Worm (Caenorhabditis elegans) whole organism, mixed stage, embryonic: ENCODE data around the gene cfz-2.
"Not testable (repeated sequence)": the region's sequence is repeated elsewhere in the genome, so short reads cannot be mapped to it uniquely, and the experiment has no call there.

Experiments used
- M03D4.4 ChIP-seq: sonication (generic microtip); optimal IDR thresholded peaks from 2 replicates; lab custom pipeline; 2017; ENCODE audit warnings: mild to moderate bottlenecking, missing genetic modification characterization, missing compliant biosample characterization
- bed-3 ChIP-seq: fragments of 200-800 bp; sonication (Bioruptor generic); optimal IDR thresholded peaks from 3 replicates; lab custom pipeline; 2018; ENCODE audit warnings: mild to moderate bottlenecking, missing genetic modification characterization, moderate library complexity, missing compliant biosample characterization
- blmp-1 ChIP-seq: fragments of 150-350 bp; optimal IDR thresholded peaks from 2 replicates; lab custom pipeline; 2014; ENCODE audit warnings: missing biosample characterization, missing genetic modification characterization
- ceh-39 ChIP-seq: fragments of 150-350 bp; optimal IDR thresholded peaks from 2 replicates; lab custom pipeline; 2014; ENCODE audit warnings: missing biosample characterization, missing genetic modification characterization
- ceh-83 ChIP-seq: fragments of 200-800 bp; sonication (Bioruptor generic); optimal IDR thresholded peaks from 2 replicates; lab custom pipeline; 2018; ENCODE audit warnings: mild to moderate bottlenecking, missing genetic modification characterization, missing compliant biosample characterization
- ces-1 ChIP-seq: fragments of 150-350 bp; optimal IDR thresholded peaks from 2 replicates; lab custom pipeline; 2014; ENCODE audit warnings: missing biosample characterization, missing genetic modification reagents, missing genetic modification characterization
- cnd-1 ChIP-seq: fragments of 200-800 bp; sonication (Bioruptor generic); optimal IDR thresholded peaks from 2 replicates; lab custom pipeline; 2018; ENCODE audit warnings: mild to moderate bottlenecking, missing genetic modification characterization, missing compliant biosample characterization
- drap-1 ChIP-seq: fragments of 200-800 bp; sonication (Bioruptor generic); optimal IDR thresholded peaks from 3 replicates; lab custom pipeline; 2018; ENCODE audit warnings: mild to moderate bottlenecking, missing genetic modification characterization, missing compliant biosample characterization
- elt-1 ChIP-seq: sonication (generic microtip); optimal IDR thresholded peaks from 2 replicates; lab custom pipeline; 2017; ENCODE audit warnings: missing genetic modification characterization, mild to moderate bottlenecking, missing compliant biosample characterization, antibody characterized with exemption, moderate library complexity, borderline replicate concordance; ENCODE audit not compliant: insufficient read depth
- elt-3 ChIP-seq: fragments of 150-350 bp; optimal IDR thresholded peaks from 2 replicates; lab custom pipeline; 2014; ENCODE audit warnings: missing biosample characterization, missing genetic modification characterization
- flh-1 ChIP-seq: fragments of 200-800 bp; sonication (Bioruptor generic); optimal IDR thresholded peaks from 2 replicates; lab custom pipeline; 2018; ENCODE audit warnings: mild to moderate bottlenecking, missing genetic modification characterization, moderate library complexity, missing compliant biosample characterization
- ham-2 ChIP-seq: fragments of 200-800 bp; sonication (Bioruptor generic); optimal IDR thresholded peaks from 2 replicates; lab custom pipeline; 2018; ENCODE audit warnings: mild to moderate bottlenecking, missing genetic modification characterization, missing compliant biosample characterization
- hlh-1 ChIP-seq: fragments of 150-350 bp; optimal IDR thresholded peaks from 2 replicates; lab custom pipeline; 2014; ENCODE audit warnings: missing biosample characterization, missing genetic modification reagents, missing genetic modification characterization
- lin-13 ChIP-seq: fragments of 150-350 bp; optimal IDR thresholded peaks from 2 replicates; lab custom pipeline; 2014; ENCODE audit warnings: missing biosample characterization, missing genetic modification characterization
- lin-32 ChIP-seq: fragments of 200-800 bp; sonication (Bioruptor generic); optimal IDR thresholded peaks from 2 replicates; lab custom pipeline; 2018; ENCODE audit warnings: mild to moderate bottlenecking, missing genetic modification characterization, missing compliant biosample characterization
- lsy-2 ChIP-seq: fragments of 150-350 bp; optimal IDR thresholded peaks from 2 replicates; lab custom pipeline; 2014; ENCODE audit warnings: missing biosample characterization, missing genetic modification characterization
- mab-5 ChIP-seq: fragments of 150-350 bp; optimal IDR thresholded peaks from 2 replicates; lab custom pipeline; 2014; ENCODE audit warnings: missing biosample characterization, missing genetic modification characterization
- nhr-12 ChIP-seq: fragments of 150-350 bp; optimal IDR thresholded peaks from 2 replicates; lab custom pipeline; 2014; ENCODE audit warnings: missing biosample characterization, missing genetic modification characterization
- nhr-2 ChIP-seq: fragments of 150-350 bp; optimal IDR thresholded peaks from 2 replicates; lab custom pipeline; 2014; ENCODE audit warnings: missing biosample characterization, missing genetic modification characterization
- nhr-237 ChIP-seq: fragments of 150-350 bp; optimal IDR thresholded peaks from 2 replicates; lab custom pipeline; 2014; ENCODE audit warnings: missing biosample characterization, missing genetic modification characterization
- nhr-28 ChIP-seq: fragments of 150-350 bp; optimal IDR thresholded peaks from 2 replicates; lab custom pipeline; 2014; ENCODE audit warnings: missing biosample characterization, missing genetic modification characterization
- nhr-76 ChIP-seq: sonication (generic microtip); optimal IDR thresholded peaks from 2 replicates; lab custom pipeline; 2017; ENCODE audit warnings: missing biosample characterization, missing genetic modification characterization
- pha-4 ChIP-seq: fragments of 150-350 bp; optimal IDR thresholded peaks from 2 replicates; lab custom pipeline; 2018; ENCODE audit warnings: missing biosample characterization, missing genetic modification reagents, missing genetic modification characterization
- sem-2 ChIP-seq: fragments of 200-800 bp; sonication (Bioruptor generic); optimal IDR thresholded peaks from 2 replicates; lab custom pipeline; 2018; ENCODE audit warnings: mild to moderate bottlenecking, missing genetic modification characterization, missing compliant biosample characterization
- tbx-8 ChIP-seq: fragments of 200-800 bp; sonication (Bioruptor generic); optimal IDR thresholded peaks from 2 replicates; lab custom pipeline; 2018; ENCODE audit warnings: mild to moderate bottlenecking, missing genetic modification characterization, moderate library complexity, missing compliant biosample characterization
- unc-39 ChIP-seq: fragments of 150-350 bp; optimal IDR thresholded peaks from 2 replicates; lab custom pipeline; 2014; ENCODE audit warnings: missing biosample characterization, missing genetic modification characterization
- unc-62 ChIP-seq: fragments of 150-350 bp; optimal IDR thresholded peaks from 2 replicates; lab custom pipeline; 2014; ENCODE audit warnings: missing biosample characterization, missing genetic modification reagents, missing genetic modification characterization
- ztf-11 ChIP-seq: fragments of 150-350 bp; optimal IDR thresholded peaks from 2 replicates; lab custom pipeline; 2014; ENCODE audit warnings: missing biosample characterization, missing genetic modification characterization

cfz-2 gene

DNA sequence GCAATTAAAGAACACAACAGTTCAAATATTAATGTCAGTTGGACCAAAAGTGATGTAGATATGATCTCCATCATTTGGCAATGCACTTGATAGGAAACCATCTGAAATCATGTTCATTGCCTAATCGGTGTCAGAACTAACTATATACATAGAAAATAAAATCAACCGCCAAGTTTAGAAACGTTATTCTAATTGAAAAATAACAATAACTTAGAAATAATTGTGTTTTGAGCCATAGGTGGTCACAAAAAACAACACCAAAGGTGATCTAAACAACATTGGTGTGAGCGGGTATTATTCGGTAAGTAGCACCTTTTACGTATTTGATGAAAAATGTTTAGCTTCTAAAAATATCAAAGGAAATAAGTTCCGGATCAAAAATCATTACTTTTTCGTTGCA is 20.3 kb downstream of the cfz-2 start, which contains the start of gene srab-21:
TSS of gene srab-21 (minus strand) at position 101 of the 400 bp plus-strand sequence.
- TF ChIP-seq nhr-237 (tag; lab: Kevin White, UChicago) (no peak), unc-39 (tag; lab: Kevin White, UChicago) (no peak)

DNA sequence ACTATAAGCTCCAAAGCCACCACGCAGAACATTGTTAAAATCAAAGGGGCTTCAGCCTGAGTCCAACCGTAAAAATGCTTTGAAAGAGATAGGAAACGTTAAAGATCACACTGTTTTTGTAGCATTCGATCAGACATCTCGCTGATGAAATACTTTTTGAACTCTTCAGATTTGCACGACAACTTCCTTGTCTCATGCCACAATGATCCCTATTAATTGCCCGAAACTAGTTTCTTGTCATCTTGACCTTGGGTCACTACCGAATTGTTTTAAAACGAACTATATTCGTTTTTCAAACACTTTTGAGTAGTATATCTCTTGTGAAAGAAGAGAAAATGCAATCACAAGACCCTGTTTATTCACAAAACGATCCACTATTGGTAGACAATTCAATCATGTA is 26.7 kb downstream of the cfz-2 start, which contains the start of gene T20D4.3:
TSS of gene T20D4.3 (plus strand) at position 301 of the 400 bp plus-strand sequence.
- TF ChIP-seq lsy-2 (no peak), blmp-1 (tag; lab: Kevin White, UChicago) (no peak), pha-4 (no peak), nhr-12 (no peak), ceh-83 (GFP tag; lab: Kevin White, UChicago) (no peak), flh-1 (GFP tag; lab: Kevin White, UChicago) (no peak), nhr-28 (no peak), nhr-237 (tag; lab: Kevin White, UChicago) (no peak), ceh-39 (tag; lab: Kevin White, UChicago) (no peak), sem-2 (GFP tag; lab: Kevin White, UChicago) (no peak), lin-13 (no peak)

DNA sequence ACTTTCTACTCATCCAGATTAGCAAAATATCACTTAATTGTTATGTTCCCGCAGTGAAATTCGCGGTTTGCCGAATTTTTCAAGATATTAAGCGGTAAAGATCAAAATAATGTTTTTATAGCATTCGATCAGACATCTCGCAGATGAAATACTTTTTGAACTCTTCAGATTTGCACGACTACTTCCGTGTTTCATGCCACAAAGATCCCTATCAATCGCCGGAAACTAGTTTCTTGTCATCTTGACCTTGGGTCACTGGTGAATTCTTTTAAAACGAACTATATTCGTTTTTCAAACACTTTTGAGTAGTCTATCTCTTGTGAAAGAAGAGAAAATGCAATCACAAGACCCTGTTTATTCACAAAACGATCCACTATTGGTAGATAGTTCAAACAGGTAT is 31.7 kb downstream of the cfz-2 start, which contains the start of gene txt-11:
TSS of gene txt-11 (plus strand) at position 301 of the 400 bp plus-strand sequence.
- TF ChIP-seq unc-62 (GFP tag; lab: Kevin White, UChicago) (no peak), tbx-8 (GFP tag; lab: Kevin White, UChicago) (no peak)

DNA sequence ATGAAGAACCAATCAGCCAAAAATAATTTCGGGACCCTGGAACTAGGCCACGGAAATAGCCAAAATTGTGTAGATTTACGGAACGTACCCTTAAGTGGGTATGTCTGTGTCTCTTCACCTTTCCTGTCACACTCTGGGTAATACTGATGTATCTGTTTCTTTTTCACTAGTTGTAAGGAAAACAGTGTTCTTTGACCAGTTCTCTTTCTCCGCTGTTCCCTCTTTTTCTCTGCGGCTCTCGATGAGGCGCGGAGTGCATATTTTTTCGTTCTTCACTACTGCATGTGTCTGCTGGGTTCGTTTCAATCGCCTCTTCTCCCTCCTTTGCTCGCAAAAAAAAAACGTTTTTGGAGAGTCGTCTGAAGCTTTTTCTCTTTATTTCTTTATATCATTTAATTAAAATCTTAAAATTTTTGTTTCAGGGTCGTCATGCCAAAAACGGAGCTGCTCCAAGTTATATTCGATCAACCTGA is 34.5 kb downstream of the cfz-2 start, which contains the start of gene arrd-22:
TSS of gene arrd-22 (plus strand) at position 423 of the 473 bp plus-strand sequence.
- TF ChIP-seq ham-2 (GFP tag; lab: Kevin White, UChicago) (no peak), unc-62 (GFP tag; lab: Kevin White, UChicago) (no peak), hlh-1 (no peak)
- TF ChIP-seq, all 35 proteins: peak for 0

DNA sequence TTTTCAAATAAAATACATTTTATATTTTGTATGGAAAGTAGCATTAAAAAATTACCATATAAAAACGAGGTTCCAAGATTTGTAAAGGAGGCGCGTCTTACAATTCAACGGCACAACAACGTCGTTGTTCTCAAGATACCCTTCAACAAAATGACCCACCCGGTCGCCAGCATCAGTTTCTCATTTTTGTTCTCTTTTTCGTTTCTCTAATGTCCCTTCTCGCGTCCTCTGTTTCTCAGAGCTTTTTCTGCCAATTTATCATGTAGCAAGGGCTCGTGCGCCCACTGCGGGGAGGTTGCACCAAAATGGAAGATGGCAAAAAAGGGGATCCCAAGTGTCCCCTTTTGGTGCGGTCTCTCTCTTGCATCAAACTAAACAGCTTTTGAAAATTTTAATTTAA is 35.2 kb downstream of the cfz-2 start:
- TF ChIP-seq ces-1 (GFP tag; lab: Kevin White, UChicago) (no peak), hlh-1 (no peak), nhr-237 (tag; lab: Kevin White, UChicago) (no peak), M03D4.4 (no peak), flh-1 (GFP tag; lab: Kevin White, UChicago) (no peak), cnd-1 (no peak), nhr-76 (tag; lab: Kevin White, UChicago) (no peak), pha-4 (no peak)

DNA sequence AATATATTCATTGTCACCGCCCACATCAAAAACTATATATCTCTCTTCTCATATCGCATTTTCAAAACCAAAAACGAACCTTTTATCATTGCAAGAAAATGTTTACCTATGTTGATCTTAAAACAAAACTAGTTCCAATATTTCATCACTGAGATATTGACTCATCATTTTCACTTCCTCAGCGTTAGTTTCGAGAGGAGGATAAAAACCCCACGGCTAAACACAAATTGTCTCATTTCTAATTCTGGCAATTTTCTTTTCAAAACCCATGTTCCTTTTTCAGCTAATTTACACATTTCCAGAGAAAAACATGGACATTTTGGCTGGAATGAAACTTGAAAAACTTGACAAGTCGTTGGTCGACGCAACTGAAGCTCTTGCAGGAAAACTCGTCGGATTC is 36.1 kb downstream of the cfz-2 start, which contains the start of gene T20D4.7:
TSS of gene T20D4.7 (plus strand) at position 301 of the 400 bp plus-strand sequence.
- TF ChIP-seq nhr-2 (tag; lab: Kevin White, UChicago) (no peak), nhr-28 (no peak), nhr-12 (no peak), mab-5 (tag; lab: Kevin White, UChicago) (no peak), ces-1 (GFP tag; lab: Kevin White, UChicago) (no peak), nhr-237 (tag; lab: Kevin White, UChicago) (no peak), lin-13 (no peak), lsy-2 (no peak), unc-62 (GFP tag; lab: Kevin White, UChicago) (no peak), ceh-83 (GFP tag; lab: Kevin White, UChicago) (no peak)

DNA sequence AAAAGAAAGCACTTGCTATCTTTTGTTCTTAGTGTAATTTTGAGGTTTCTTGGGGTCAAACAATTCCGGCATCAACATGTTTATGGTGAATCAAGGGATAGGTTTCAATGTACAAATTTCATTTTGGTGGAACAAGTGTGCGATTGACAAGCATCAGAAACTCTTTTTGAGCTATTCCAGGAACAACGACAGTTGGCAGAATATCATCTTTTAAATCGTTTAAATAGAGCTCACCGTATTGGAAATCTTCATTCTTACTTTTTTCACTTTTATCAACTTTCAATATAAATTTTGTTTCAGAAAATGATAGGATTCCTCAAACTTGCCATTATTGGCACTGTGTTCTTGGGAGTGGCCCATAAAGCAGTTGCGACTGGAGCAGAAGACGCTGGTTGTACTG is 44.7 kb downstream of the cfz-2 start, which contains the start of gene T20D4.10:
TSS of gene T20D4.10 (plus strand) at position 301 of the 400 bp plus-strand sequence.
- not testable (repeated sequence) for TF ChIP-seq ces-1 (GFP tag; lab: Kevin White, UChicago); pha-4; flh-1 (GFP tag; lab: Kevin White, UChicago)

DNA sequence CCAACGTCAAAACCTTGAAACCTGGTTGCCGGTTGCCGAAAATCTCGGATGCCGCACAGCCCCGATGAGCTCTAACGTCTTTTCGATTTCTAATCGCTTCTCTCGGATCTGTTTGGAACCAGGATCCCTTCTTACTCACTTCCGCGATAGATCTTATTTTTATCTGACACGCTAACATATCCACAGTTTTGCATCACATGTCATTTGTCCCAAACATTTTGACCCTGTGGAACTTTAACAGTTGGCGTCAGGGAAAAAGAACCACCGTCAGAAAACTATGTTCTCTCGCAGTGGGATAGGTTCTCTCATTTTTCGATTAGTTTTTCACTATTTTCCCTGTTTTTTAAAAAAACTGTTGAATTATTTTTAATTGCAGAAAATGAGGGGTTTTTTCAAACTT is 46.4 kb downstream of the cfz-2 start, which contains the start of gene T20D4.11:
TSS of gene T20D4.11 (plus strand) at position 377 of the 400 bp plus-strand sequence.
- TF ChIP-seq drap-1 (GFP tag; lab: Kevin White, UChicago) (no peak), ham-2 (GFP tag; lab: Kevin White, UChicago) (no peak), mab-5 (tag; lab: Kevin White, UChicago) (no peak), elt-1 (tag; lab: Kevin White, UChicago) (no peak), elt-3 (tag; lab: Kevin White, UChicago) (no peak), pha-4 (no peak), ces-1 (GFP tag; lab: Kevin White, UChicago) (no peak), blmp-1 (tag; lab: Kevin White, UChicago) (no peak), unc-62 (GFP tag; lab: Kevin White, UChicago) (no peak), cnd-1 (no peak), bed-3 (GFP tag; lab: Kevin White, UChicago) (no peak), ztf-11 (tag; lab: Kevin White, UChicago) (no peak), lin-32 (GFP tag; lab: Kevin White, UChicago) (no peak), nhr-12 (no peak), flh-1 (GFP tag; lab: Kevin White, UChicago) (no peak)
